Worm (Caenorhabditis elegans): ENCODE results near the gene flr-4.
A peak's percentile ranks its signal among the peaks of the same experiment; 100 is the strongest.

The flr-4 gene

DNA sequence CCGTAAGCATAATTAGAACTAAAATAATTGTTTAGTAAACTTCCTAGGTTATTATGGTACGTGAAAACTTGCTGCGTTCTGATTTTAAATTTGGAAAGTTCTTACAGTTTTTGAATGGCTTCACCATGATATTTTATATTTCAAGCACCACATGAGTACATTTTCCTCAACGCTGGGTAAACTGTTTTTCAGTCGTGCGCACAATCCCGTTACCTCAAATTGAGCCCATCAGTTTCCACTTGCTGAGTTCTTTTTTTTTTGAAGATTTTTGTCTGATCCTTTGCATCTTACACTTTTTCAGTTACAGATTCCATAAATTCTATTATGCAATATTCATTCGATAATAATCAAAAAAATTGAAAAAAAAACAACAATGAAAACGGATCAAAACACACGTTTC is 31.3 kb downstream of the flr-4 start:
- no peak for TF ChIP-seq C16A3.4 (tag; optimal IDR thresholded peaks at IDR 0.05)
- no peak for TF ChIP-seq pag-3 (tag; optimal IDR thresholded peaks at IDR 0.05; ENCODE audit: borderline replicate concordance, insufficient read depth)
- no peak for TF ChIP-seq nhr-84 (tag; optimal IDR thresholded peaks at IDR 0.05)
- no peak for TF ChIP-seq nhr-85 (tag)

DNA sequence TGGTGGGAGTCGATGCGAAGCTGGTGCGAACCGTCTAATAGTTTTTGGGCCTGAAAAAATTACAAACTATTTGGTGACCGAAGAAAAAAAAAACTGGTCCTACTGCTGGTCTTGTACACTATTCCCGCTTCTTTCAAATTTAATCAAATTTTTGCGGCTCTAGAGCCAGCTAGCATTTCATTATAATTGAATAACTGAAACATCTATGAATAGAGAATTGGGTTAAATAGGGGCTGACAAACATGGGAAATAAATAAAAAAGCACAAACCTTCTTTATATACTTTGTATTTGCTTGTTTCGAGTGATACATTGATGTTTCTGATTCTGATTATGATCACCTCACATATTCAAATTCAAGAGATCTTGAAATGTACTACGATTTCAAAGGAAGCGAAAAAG is 35.9 kb downstream of the flr-4 start:
- TF ChIP-seq unc-62 (GFP tag; optimal IDR thresholded peaks at IDR 0.05) (no peak), nhr-77 (tag; optimal IDR thresholded peaks at IDR 0.05) (no peak), ets-5 (GFP tag; IDR thresholded peaks at IDR 0.05) (no peak), fkh-4 (tag; optimal IDR thresholded peaks at IDR 0.05; ENCODE audit: borderline replicate concordance) (no peak), jun-1 (tag; optimal IDR thresholded peaks at IDR 0.05) (no peak), unc-86 (tag; optimal IDR thresholded peaks at IDR 0.05) (no peak), ceh-63 (GFP tag; optimal IDR thresholded peaks at IDR 0.05) (no peak), F16B12.6 (tag; optimal IDR thresholded peaks at IDR 0.05) (no peak), lsy-2 (tag; optimal IDR thresholded peaks at IDR 0.05) (no peak), zip-4 (GFP tag; optimal IDR thresholded peaks at IDR 0.05) (no peak), sup-37 (GFP tag; optimal IDR thresholded peaks at IDR 0.05) (no peak), elt-3 (tag; optimal IDR thresholded peaks at IDR 0.05) (no peak), zag-1 (tag; optimal IDR thresholded peaks at IDR 0.05) (no peak), ztf-11 (tag; optimal IDR thresholded peaks at IDR 0.05) (no peak), aha-1 (tag; optimal IDR thresholded peaks at IDR 0.05) (no peak), xbp-1 (tag; optimal IDR thresholded peaks at IDR 0.05) (no peak), snu-23 (GFP tag; optimal IDR thresholded peaks at IDR 0.05) (no peak), nhr-76 (tag; optimal IDR thresholded peaks at IDR 0.05) (no peak), efl-3 (GFP tag; optimal IDR thresholded peaks at IDR 0.05) (no peak)

DNA sequence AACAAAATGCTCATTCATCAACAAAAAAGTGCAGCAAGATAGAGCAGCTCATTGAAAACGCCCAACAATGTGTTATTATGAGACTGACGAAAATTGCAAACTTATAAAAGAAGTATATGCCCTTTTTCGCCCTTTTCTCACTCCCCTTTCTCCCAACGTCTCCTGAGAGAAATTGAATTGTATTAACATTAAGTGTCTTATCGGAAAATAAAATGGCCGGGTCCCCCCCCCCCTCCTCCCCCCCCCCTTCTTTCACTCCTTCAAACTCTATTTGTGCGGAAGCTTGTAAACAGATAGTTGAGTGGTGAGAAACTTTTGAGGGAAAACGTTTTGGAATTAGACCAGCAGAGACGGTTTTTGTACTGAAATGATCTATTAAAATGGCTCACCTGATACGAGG is 37.5 kb downstream of the flr-4 start:
- TF ChIP-seq ceh-8 (GFP tag; optimal IDR thresholded peaks at IDR 0.05) (peak; percentile 20), lin-14 (GFP tag; optimal IDR thresholded peaks at IDR 0.05) (peak; percentile 54), hlh-17 (GFP tag; optimal IDR thresholded peaks at IDR 0.05; ENCODE audit: borderline replicate concordance) (no peak)

DNA sequence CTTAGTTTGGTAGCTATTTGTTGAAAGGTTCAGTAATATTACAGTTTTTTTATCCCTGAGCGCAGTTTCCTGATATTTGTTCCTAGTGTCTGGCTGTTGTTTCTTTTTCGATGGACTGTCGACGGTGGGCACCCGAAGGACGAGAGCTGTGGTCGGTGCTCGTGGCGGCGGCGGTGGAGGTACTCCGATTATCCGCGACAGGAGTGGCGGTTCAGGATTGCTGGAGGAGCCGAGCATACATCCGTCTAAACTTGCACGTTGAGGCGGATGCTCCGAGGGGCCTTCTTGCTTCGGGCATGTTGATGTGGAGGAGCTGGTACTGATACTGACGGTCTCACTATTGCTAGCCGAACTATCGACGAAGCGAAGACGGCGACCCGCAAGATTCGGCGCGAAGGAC is 38.1 kb downstream of the flr-4 start:
- TF ChIP-seq C34B4.2 (tag; optimal IDR thresholded peaks at IDR 0.05), result no peak
- no peak for TF ChIP-seq efl-3 (GFP tag; optimal IDR thresholded peaks at IDR 0.05)
- TF ChIP-seq nhr-20 (tag; optimal IDR thresholded peaks at IDR 0.05), result no peak
- TF ChIP-seq dsc-1 (tag; optimal IDR thresholded peaks at IDR 0.05), result no peak
- no peak for TF ChIP-seq elt-2 (tag; optimal IDR thresholded peaks at IDR 0.05)
- TF ChIP-seq vab-15 (tag; optimal IDR thresholded peaks at IDR 0.05), result no peak
- no peak for TF ChIP-seq mef-2 (tag; optimal IDR thresholded peaks at IDR 0.05)
- no peak for TF ChIP-seq nhr-84 (tag; optimal IDR thresholded peaks at IDR 0.05)

DNA sequence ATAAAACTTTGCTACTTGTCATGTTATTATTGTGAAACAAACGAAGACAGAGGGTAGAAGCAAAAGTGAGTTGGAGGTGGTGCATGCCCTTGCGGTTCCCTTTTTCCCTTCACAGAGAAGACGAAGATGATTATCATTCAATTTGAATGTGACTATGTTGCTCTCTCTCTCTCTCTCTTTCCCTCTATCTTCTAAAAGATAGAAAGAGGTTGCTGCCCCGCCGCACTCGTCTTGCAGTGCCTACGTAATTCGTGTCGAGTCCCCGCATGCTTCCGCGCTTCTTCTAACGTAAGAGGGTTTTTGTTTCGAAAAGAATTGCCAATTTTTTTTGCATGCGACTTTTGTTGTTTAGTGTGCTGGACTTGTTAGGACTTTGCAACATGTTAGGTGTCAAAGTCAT is 39.0 kb downstream of the flr-4 start:
- TF ChIP-seq ces-1 (GFP tag; optimal IDR thresholded peaks at IDR 0.05) (peak; percentile 6), nhr-20 (tag; optimal IDR thresholded peaks at IDR 0.05) (no peak), lin-14 (GFP tag; optimal IDR thresholded peaks at IDR 0.05) (peak; percentile 64), lin-13 (GFP tag; optimal IDR thresholded peaks at IDR 0.05) (no peak), fkh-10 (GFP tag; optimal IDR thresholded peaks at IDR 0.05) (peak; percentile 50)

Data from whole organism, L1 larva.